In the genomic region with DNA sequence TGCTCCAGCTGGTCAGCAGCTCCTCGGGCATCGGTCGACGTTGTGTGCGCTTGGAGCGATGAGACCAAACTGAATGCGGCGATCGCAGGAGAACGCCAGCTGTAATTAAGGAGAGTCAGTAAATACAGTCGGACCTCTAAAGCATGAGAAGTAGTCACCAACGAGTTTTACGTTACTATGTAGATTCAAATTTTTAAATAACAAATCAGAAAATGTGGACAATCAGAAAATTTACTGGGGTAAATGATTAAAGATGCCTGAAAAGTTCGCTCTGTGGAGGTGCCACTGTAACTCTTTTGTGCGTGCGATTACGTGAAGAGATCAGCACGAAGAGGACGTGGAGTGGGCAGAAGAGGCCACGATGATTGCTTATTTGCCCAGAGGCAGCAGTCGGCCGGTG, we compare ENCODE assay signal across 1 fruit fly cellular context.
A peak's percentile ranks its signal among the peaks of the same experiment; 100 is the strongest.
TF ChIP-seq lines count a peak whose summit lies in the region.

SCOT (plus strand) TSS at position 180 of the 400 bp plus-strand sequence.

TF ChIP-seq in whole organism, embryonic, 481 proteins besides CTCF, POLR2A, EP300 and RAD21 (continued from another document and continues in another):
- no peak for TF ChIP-seq D (optimal IDR thresholded peaks at IDR 0.05; lab: Kevin White, UChicago)
- TF ChIP-seq D (GFP tag; optimal IDR thresholded peaks at IDR 0.05; lab: Kevin White, UChicago): no peak
- no peak for TF ChIP-seq CG10147 (GFP tag; optimal IDR thresholded peaks at IDR 0.05; lab: Kevin White, UChicago)
- TF ChIP-seq z (GFP tag; IDR thresholded peaks at IDR 0.05; lab: Robert Waterston, UW): no peak
- no peak for TF ChIP-seq fd102C (GFP tag; optimal IDR thresholded peaks at IDR 0.05; lab: Kevin White, UChicago)
- TF ChIP-seq peb (GFP tag; IDR thresholded peaks at IDR 0.05; lab: Robert Waterston, UW): peak; percentile 45
- peak; percentile 39; the same call in 1 of the 2 replicates for TF ChIP-seq CG4360 (GFP tag; IDR thresholded peaks at IDR 0.05; lab: Robert Waterston, UW)
- no peak for TF ChIP-seq Bteb2 (GFP tag; optimal IDR thresholded peaks at IDR 0.05; lab: Kevin White, UChicago)
- peak; percentile 72; the same call in 2 of the 3 replicates for TF ChIP-seq ken (GFP tag; IDR thresholded peaks at IDR 0.05; lab: Robert Waterston, UW)
- no peak for TF ChIP-seq CG3995 (GFP tag; optimal IDR thresholded peaks at IDR 0.05; lab: Kevin White, UChicago)
- peak; percentile 3 for TF ChIP-seq Abd-B (GFP tag; optimal IDR thresholded peaks at IDR 0.05; lab: Kevin White, UChicago)
- no peak for TF ChIP-seq CG3407 (GFP tag; optimal IDR thresholded peaks at IDR 0.05; lab: Kevin White, UChicago)
- peak; percentile 45 for TF ChIP-seq salm (tag; optimal IDR thresholded peaks at IDR 0.05; lab: Kevin White, UChicago)
- TF ChIP-seq ap (GFP tag; IDR thresholded peaks at IDR 0.05; lab: Robert Waterston, UW): peak; percentile 71
- TF ChIP-seq CG4730 (GFP tag; IDR thresholded peaks at IDR 0.05; lab: Robert Waterston, UW): peak; percentile 72
- no peak for TF ChIP-seq her (GFP tag; optimal IDR thresholded peaks at IDR 0.05; lab: Kevin White, UChicago)
- peak; percentile 57 for TF ChIP-seq CG4282 (GFP tag; optimal IDR thresholded peaks at IDR 0.05; lab: Kevin White, UChicago)
- no peak for TF ChIP-seq zen2 (GFP tag; IDR thresholded peaks at IDR 0.05; lab: Robert Waterston, UW; ENCODE audit: partially characterized antibody)
- no peak; the same call in 1 of the 2 replicates for TF ChIP-seq ro (GFP tag; IDR thresholded peaks at IDR 0.05; lab: Robert Waterston, UW)
- TF ChIP-seq CG10274 (GFP tag; optimal IDR thresholded peaks at IDR 0.05; lab: Kevin White, UChicago): no peak
- TF ChIP-seq CG3163 (GFP tag; optimal IDR thresholded peaks at IDR 0.05; lab: Kevin White, UChicago): peak; percentile 74
- TF ChIP-seq Xbp1 (GFP tag; optimal IDR thresholded peaks at IDR 0.05; lab: Kevin White, UChicago): peak; percentile 73
- TF ChIP-seq CkIIα-i1 (GFP tag; IDR thresholded peaks at IDR 0.05; lab: Robert Waterston, UW): no peak
- no peak for TF ChIP-seq CG15011 (GFP tag; optimal IDR thresholded peaks at IDR 0.05; lab: Kevin White, UChicago)
- TF ChIP-seq CG18619 (GFP tag; optimal IDR thresholded peaks at IDR 0.05; lab: Kevin White, UChicago): peak; percentile 18
- TF ChIP-seq CG7987 (GFP tag; optimal IDR thresholded peaks at IDR 0.05; lab: Kevin White, UChicago): no peak
- peak; percentile 28 for TF ChIP-seq chn (GFP tag; optimal IDR thresholded peaks at IDR 0.05; lab: Kevin White, UChicago)
- TF ChIP-seq CG32767 (GFP tag; IDR thresholded peaks at IDR 0.05; lab: Robert Waterston, UW): peak; percentile 71; the same call in 1 of the 2 replicates
- TF ChIP-seq CG2875 (GFP tag; optimal IDR thresholded peaks at IDR 0.05; lab: Kevin White, UChicago): peak; percentile 69
- TF ChIP-seq MBD-R2 (GFP tag; IDR thresholded peaks at IDR 0.05; lab: Robert Waterston, UW): no peak; the same call in 1 of the 2 replicates
- TF ChIP-seq lab (GFP tag; optimal IDR thresholded peaks at IDR 0.05; lab: Kevin White, UChicago): no peak
- 0 out of 3 replicates have a peak, but pooled peaks have one; percentile 50 for TF ChIP-seq CG3726 (GFP tag; IDR thresholded peaks at IDR 0.05; lab: Robert Waterston, UW)
- TF ChIP-seq trem (tag; optimal IDR thresholded peaks at IDR 0.05; lab: Kevin White, UChicago): no peak
- TF ChIP-seq Spps (tag; optimal IDR thresholded peaks at IDR 0.05; lab: Kevin White, UChicago): no peak
- TF ChIP-seq sim (GFP tag; IDR thresholded peaks at IDR 0.05; lab: Robert Waterston, UW): peak; percentile 57; the same call in 1 of the 2 replicates
- no peak for TF ChIP-seq Hmr (GFP tag; optimal IDR thresholded peaks at IDR 0.05; lab: Kevin White, UChicago)
- TF ChIP-seq NfI (GFP tag; optimal IDR thresholded peaks at IDR 0.05; lab: Kevin White, UChicago): peak; percentile 67
- TF ChIP-seq zen (tag; optimal IDR thresholded peaks at IDR 0.05; lab: Kevin White, UChicago): no peak
- peak; percentile 47 for TF ChIP-seq Atf-2 (GFP tag; optimal IDR thresholded peaks at IDR 0.05; lab: Kevin White, UChicago)
- TF ChIP-seq HLHmδ (GFP tag; optimal IDR thresholded peaks at IDR 0.05; lab: Kevin White, UChicago): no peak
- TF ChIP-seq CG10321 (GFP tag; IDR thresholded peaks at IDR 0.05; lab: Robert Waterston, UW): peak; percentile 47; the same call in 1 of the 2 replicates
- no peak for TF ChIP-seq hkb (optimal IDR thresholded peaks at IDR 0.05; lab: Kevin White, UChicago)
- TF ChIP-seq hkb (GFP tag; IDR thresholded peaks at IDR 0.05; lab: Robert Waterston, UW): peak; percentile 85
- TF ChIP-seq CG6654 (GFP tag; optimal IDR thresholded peaks at IDR 0.05; lab: Kevin White, UChicago): peak; percentile 21
- no peak for TF ChIP-seq Max (GFP tag; optimal IDR thresholded peaks at IDR 0.05; lab: Kevin White, UChicago)
- TF ChIP-seq sd (tag; optimal IDR thresholded peaks at IDR 0.05; lab: Kevin White, UChicago): no peak
- TF ChIP-seq Lim3 (GFP tag; IDR thresholded peaks at IDR 0.05; lab: Robert Waterston, UW): no peak
- no peak for TF ChIP-seq Fer1 (GFP tag; optimal IDR thresholded peaks at IDR 0.05; lab: Kevin White, UChicago)
- no peak for TF ChIP-seq Adf1 (GFP tag; IDR thresholded peaks at IDR 0.05; lab: Robert Waterston, UW)
- peak; percentile 71 for TF ChIP-seq CG8944 (GFP tag; optimal IDR thresholded peaks at IDR 0.05; lab: Kevin White, UChicago)
- TF ChIP-seq CG6683 (GFP tag; optimal IDR thresholded peaks at IDR 0.05; lab: Kevin White, UChicago): no peak
- peak; percentile 72 for TF ChIP-seq stc (GFP tag; IDR thresholded peaks at IDR 0.05; lab: Robert Waterston, UW)
- peak; percentile 43 for TF ChIP-seq Side (GFP tag; optimal IDR thresholded peaks at IDR 0.05; lab: Kevin White, UChicago)
- no peak for TF ChIP-seq CG12744 (GFP tag; optimal IDR thresholded peaks at IDR 0.05; lab: Kevin White, UChicago)
- TF ChIP-seq CG9817 (tag; optimal IDR thresholded peaks at IDR 0.05; lab: Kevin White, UChicago): peak; percentile 52
- no peak for TF ChIP-seq Hr78 (GFP tag; optimal IDR thresholded peaks at IDR 0.05; lab: Kevin White, UChicago)
- TF ChIP-seq dpn (GFP tag; optimal IDR thresholded peaks at IDR 0.05; lab: Kevin White, UChicago): peak; percentile 60 to 76
- no peak for TF ChIP-seq mld (GFP tag; IDR thresholded peaks at IDR 0.05; lab: Robert Waterston, UW; ENCODE audit: partially characterized antibody)
- TF ChIP-seq CG3847 (GFP tag; IDR thresholded peaks at IDR 0.05; lab: Robert Waterston, UW): peak; percentile 60
- TF ChIP-seq Trl (optimal IDR thresholded peaks at IDR 0.05; lab: Kevin White, UChicago): no peak
- TF ChIP-seq Trl (GFP tag; optimal IDR thresholded peaks at IDR 0.05; lab: Kevin White, UChicago): no peak
- no peak for TF ChIP-seq B-H2 (GFP tag; optimal IDR thresholded peaks at IDR 0.05; lab: Kevin White, UChicago)
- peak; percentile 87 for TF ChIP-seq H2.0 (GFP tag; IDR thresholded peaks at IDR 0.05; lab: Robert Waterston, UW)
- TF ChIP-seq Nf-YC (tag; optimal IDR thresholded peaks at IDR 0.05; lab: Kevin White, UChicago): no peak
- no peak for TF ChIP-seq CG13296 (GFP tag; optimal IDR thresholded peaks at IDR 0.05; lab: Kevin White, UChicago)
- peak; percentile 64 for TF ChIP-seq CoRest (tag; optimal IDR thresholded peaks at IDR 0.05; lab: Kevin White, UChicago)
- no peak for TF ChIP-seq hth (optimal IDR thresholded peaks at IDR 0.05; lab: Kevin White, UChicago)
- no peak for TF ChIP-seq CG15479 (GFP tag; optimal IDR thresholded peaks at IDR 0.05; lab: Kevin White, UChicago)
- TF ChIP-seq Elba2 (GFP tag; optimal IDR thresholded peaks at IDR 0.05; lab: Kevin White, UChicago): peak; percentile 25
- no peak for TF ChIP-seq ash1 (GFP tag; optimal IDR thresholded peaks at IDR 0.05; lab: Kevin White, UChicago)
- TF ChIP-seq nom (GFP tag; optimal IDR thresholded peaks at IDR 0.05; lab: Kevin White, UChicago): peak; percentile 81
- TF ChIP-seq kni (GFP tag; optimal IDR thresholded peaks at IDR 0.05; lab: Kevin White, UChicago): no peak
- TF ChIP-seq onecut (GFP tag; IDR thresholded peaks at IDR 0.05; lab: Robert Waterston, UW): peak; percentile 64
- TF ChIP-seq CG17802 (tag; optimal IDR thresholded peaks at IDR 0.05; lab: Kevin White, UChicago): peak; percentile 51
- TF ChIP-seq otp (GFP tag; IDR thresholded peaks at IDR 0.05; lab: Robert Waterston, UW): peak; percentile 80
- no peak for TF ChIP-seq unc-4 (GFP tag; IDR thresholded peaks at IDR 0.05; lab: Robert Waterston, UW; ENCODE audit: partially characterized antibody)
- peak; percentile 52; the same call in 1 of the 2 replicates for TF ChIP-seq danr (GFP tag; IDR thresholded peaks at IDR 0.05; lab: Robert Waterston, UW)
- no peak; the same call in 2 of the 3 replicates for TF ChIP-seq CG17361 (GFP tag; IDR thresholded peaks at IDR 0.05; lab: Robert Waterston, UW)
- TF ChIP-seq vfl (GFP tag; optimal IDR thresholded peaks at IDR 0.05; lab: Kevin White, UChicago): peak; percentile 1
- TF ChIP-seq CG33557 (GFP tag; optimal IDR thresholded peaks at IDR 0.05; lab: Kevin White, UChicago): no peak
- no peak for TF ChIP-seq Usf (GFP tag; optimal IDR thresholded peaks at IDR 0.05; lab: Kevin White, UChicago)
- TF ChIP-seq CG8290 (GFP tag; optimal IDR thresholded peaks at IDR 0.05; lab: Kevin White, UChicago): no peak
- no peak for TF ChIP-seq CG8290 (tag; optimal IDR thresholded peaks at IDR 0.05; lab: Kevin White, UChicago)
- no peak for TF ChIP-seq Dip2 (GFP tag; IDR thresholded peaks at IDR 0.05; lab: Robert Waterston, UW)
- peak; percentile 50 for TF ChIP-seq CrebB (tag; optimal IDR thresholded peaks at IDR 0.05; lab: Kevin White, UChicago)
- TF ChIP-seq CG6175 (GFP tag; IDR thresholded peaks at IDR 0.05; lab: Robert Waterston, UW): peak; percentile 52; the same call in 1 of the 3 replicates
- TF ChIP-seq pita (GFP tag; optimal IDR thresholded peaks at IDR 0.05; lab: Kevin White, UChicago): no peak
- TF ChIP-seq Drgx (GFP tag; IDR thresholded peaks at IDR 0.05; lab: Robert Waterston, UW): peak; percentile 98
- TF ChIP-seq sug (tag; optimal IDR thresholded peaks at IDR 0.05; lab: Kevin White, UChicago): no peak
- TF ChIP-seq CG9609 (GFP tag; optimal IDR thresholded peaks at IDR 0.05; lab: Kevin White, UChicago): peak; percentile 51
- TF ChIP-seq C15 (GFP tag; IDR thresholded peaks at IDR 0.05; lab: Robert Waterston, UW): no peak
- TF ChIP-seq Blimp-1 (GFP tag; optimal IDR thresholded peaks at IDR 0.05; lab: Kevin White, UChicago): no peak
- no peak for TF ChIP-seq br (optimal IDR thresholded peaks at IDR 0.05; lab: Kevin White, UChicago)
- TF ChIP-seq kay (GFP tag; optimal IDR thresholded peaks at IDR 0.05; lab: Kevin White, UChicago): no peak
- no peak for TF ChIP-seq CG10431 (GFP tag; optimal IDR thresholded peaks at IDR 0.05; lab: Kevin White, UChicago)
- TF ChIP-seq CG6689 (GFP tag; IDR thresholded peaks at IDR 0.05; lab: Robert Waterston, UW): peak; percentile 85
- peak; percentile 48 for TF ChIP-seq CG8089 (GFP tag; optimal IDR thresholded peaks at IDR 0.05; lab: Kevin White, UChicago)
- TF ChIP-seq CG7786 (GFP tag; optimal IDR thresholded peaks at IDR 0.05; lab: Kevin White, UChicago): peak; percentile 68
- 0 out of 2 replicates have a peak, but pooled peaks have one; percentile 11 for TF ChIP-seq Poxn (GFP tag; IDR thresholded peaks at IDR 0.05; lab: Robert Waterston, UW)
- peak; percentile 20 for TF ChIP-seq CG13775 (GFP tag; optimal IDR thresholded peaks at IDR 0.05; lab: Kevin White, UChicago)
- TF ChIP-seq gsb-n (tag; optimal IDR thresholded peaks at IDR 0.05; lab: Kevin White, UChicago): no peak
- TF ChIP-seq H15 (GFP tag; IDR thresholded peaks at IDR 0.05; lab: Robert Waterston, UW): peak; percentile 71; the same call in 2 of the 3 replicates
- TF ChIP-seq Sry-δ (GFP tag; optimal IDR thresholded peaks at IDR 0.05; lab: Kevin White, UChicago): no peak
- TF ChIP-seq esg (GFP tag; conservative IDR thresholded peaks at IDR 0.05; lab: Robert Waterston, UW): peak; percentile 81
- no peak for TF ChIP-seq pros (GFP tag; optimal IDR thresholded peaks at IDR 0.05; lab: Kevin White, UChicago)
- no peak for TF ChIP-seq Bdp1 (GFP tag; optimal IDR thresholded peaks at IDR 0.05; lab: Kevin White, UChicago)
- TF ChIP-seq ac (GFP tag; optimal IDR thresholded peaks at IDR 0.05; lab: Kevin White, UChicago): no peak
- no peak for TF ChIP-seq luna (GFP tag; optimal IDR thresholded peaks at IDR 0.05; lab: Kevin White, UChicago)
- TF ChIP-seq CG10654 (GFP tag; optimal IDR thresholded peaks at IDR 0.05; lab: Kevin White, UChicago): no peak
- peak; percentile 79 to 87 for TF ChIP-seq bsh (GFP tag; optimal IDR thresholded peaks at IDR 0.05; lab: Kevin White, UChicago)
- TF ChIP-seq Ets97D (GFP tag; optimal IDR thresholded peaks at IDR 0.05; lab: Kevin White, UChicago): peak; percentile 17
- TF ChIP-seq ab (GFP tag; optimal IDR thresholded peaks at IDR 0.05; lab: Kevin White, UChicago): no peak
- 0 out of 2 replicates have a peak, but pooled peaks have one; percentile 15 for TF ChIP-seq aop (GFP tag; IDR thresholded peaks at IDR 0.05; lab: Robert Waterston, UW)
- peak; percentile 27; the same call in 1 of the 2 replicates for TF ChIP-seq gt (GFP tag; IDR thresholded peaks at IDR 0.05; lab: Robert Waterston, UW)
- TF ChIP-seq HHEX (GFP tag; optimal IDR thresholded peaks at IDR 0.05; lab: Kevin White, UChicago): no peak
- peak; percentile 66 for TF ChIP-seq CG1024 (GFP tag; IDR thresholded peaks at IDR 0.05; lab: Robert Waterston, UW)
- TF ChIP-seq chm (GFP tag; IDR thresholded peaks at IDR 0.05; lab: Robert Waterston, UW): peak; percentile 69; the same call in 1 of the 2 replicates
- TF ChIP-seq psq (GFP tag; optimal IDR thresholded peaks at IDR 0.05; lab: Kevin White, UChicago): no peak
- TF ChIP-seq CG12391 (tag; optimal IDR thresholded peaks at IDR 0.05; lab: Kevin White, UChicago): peak; percentile 70
- no peak for TF ChIP-seq schlank (tag; optimal IDR thresholded peaks at IDR 0.05; lab: Kevin White, UChicago)
- TF ChIP-seq croc (GFP tag; conservative IDR thresholded peaks at IDR 0.05; lab: Robert Waterston, UW): peak; percentile 76
- peak; percentile 61 for TF ChIP-seq run (tag; optimal IDR thresholded peaks at IDR 0.05; lab: Kevin White, UChicago)
- TF ChIP-seq CG5245 (GFP tag; optimal IDR thresholded peaks at IDR 0.05; lab: Kevin White, UChicago): peak; percentile 40
- no peak for TF ChIP-seq CG30403 (GFP tag; optimal IDR thresholded peaks at IDR 0.05; lab: Kevin White, UChicago)
- TF ChIP-seq Mrtf (GFP tag; IDR thresholded peaks at IDR 0.05; lab: Robert Waterston, UW): peak; percentile 66; the same call in 1 of the 3 replicates
- TF ChIP-seq GATAe (GFP tag; conservative IDR thresholded peaks at IDR 0.05; lab: Robert Waterston, UW): no peak
- TF ChIP-seq da (GFP tag; optimal IDR thresholded peaks at IDR 0.05; lab: Kevin White, UChicago): peak; percentile 62
- TF ChIP-seq dmrt11E (tag; optimal IDR thresholded peaks at IDR 0.05; lab: Kevin White, UChicago): no peak
